Fruit fly (Drosophila melanogaster) whole organism, wandering third instar larva: ENCODE data around the gene CG13887.

Source experiments
- CG32264 ChIP-seq: fragments of 200-800 bp; sonication (Bioruptor generic); optimal IDR thresholded peaks from 2 replicates; lab custom pipeline; 2016; ENCODE audit warnings: missing biosample characterization, missing genetic modification characterization
- Hr78 ChIP-seq: fragments of >200 bp; optimal IDR thresholded peaks from 2 replicates; lab custom pipeline; 2017; ENCODE audit warnings: missing biosample characterization, missing genetic modification characterization
- Vsx2 ChIP-seq: fragments of 200-300, 225-300 bp; sonication (Bioruptor generic); optimal IDR thresholded peaks from 2 replicates; lab custom pipeline; 2018; ENCODE audit warnings: missing biosample characterization, missing genetic modification characterization; ENCODE audit not compliant: partially characterized antibody
- br ChIP-seq: fragments of 200-800 bp; sonication (Bioruptor generic); optimal IDR thresholded peaks from 2 replicates; lab custom pipeline; 2016; ENCODE audit warnings: missing biosample characterization, missing genetic modification characterization
- rgr ChIP-seq: fragments of 200-800 bp; sonication (Bioruptor generic); optimal IDR thresholded peaks from 3 replicates; lab custom pipeline; 2016; ENCODE audit warnings: missing biosample characterization, mild to moderate bottlenecking, missing genetic modification characterization

dm6 chr3L:888372-888771, 50.7 kb downstream of the CG13887 start:
- TF ChIP-seq br (GFP tag; lab: Kevin White, UChicago) = no peak
- no peak for TF ChIP-seq CG32264 (GFP tag; lab: Kevin White, UChicago)
- TF ChIP-seq rgr (GFP tag; lab: Kevin White, UChicago) = no peak
- TF ChIP-seq Vsx2 (GFP tag; lab: Kevin White, UChicago) = no peak
- no peak for TF ChIP-seq Hr78 (GFP tag; lab: Kevin White, UChicago)
